Comparison of ENCODE assay signal across 1 fruit fly cellular context in genomic region chrX:9640690-9641149, dm6.
TF ChIP-seq lines count a peak whose summit lies in the region.

No protein-coding gene starts in this region.

TF ChIP-seq in whole organism, embryonic, 481 proteins besides CTCF, POLR2A, EP300 and RAD21 (continued from another document and continues in another):
- TF ChIP-seq CHES-1-like (GFP tag; optimal IDR thresholded peaks at IDR 0.05; lab: Kevin White, UChicago) (peak; percentile 95), CG17328 (GFP tag; IDR thresholded peaks at IDR 0.05; lab: Robert Waterston, UW) (peak; percentile 94), dysf (GFP tag; IDR thresholded peaks at IDR 0.05; lab: Robert Waterston, UW) (peak; percentile 97), zen (tag; optimal IDR thresholded peaks at IDR 0.05; lab: Kevin White, UChicago) (peak; percentile 89), Rx (GFP tag; IDR thresholded peaks at IDR 0.05; lab: Robert Waterston, UW) (peak; percentile 86), Abd-B (GFP tag; optimal IDR thresholded peaks at IDR 0.05; lab: Kevin White, UChicago) (peak; percentile 83), CG16779 (GFP tag; IDR thresholded peaks at IDR 0.05; lab: Robert Waterston, UW) (peak; percentile 93), sens (GFP tag; lab: Kevin White, UChicago) (peak; percentile 99), ken (GFP tag; IDR thresholded peaks at IDR 0.05; lab: Robert Waterston, UW) (peak; percentile 93), CG3163 (GFP tag; optimal IDR thresholded peaks at IDR 0.05; lab: Kevin White, UChicago) (no peak), CG6765 (GFP tag; optimal IDR thresholded peaks at IDR 0.05; lab: Kevin White, UChicago) (peak; percentile 99), TFAM (GFP tag; optimal IDR thresholded peaks at IDR 0.05; lab: Kevin White, UChicago) (peak; percentile 80), mirr (GFP tag; optimal IDR thresholded peaks at IDR 0.05; lab: Kevin White, UChicago) (peak; percentile 100), Hey (tag; optimal IDR thresholded peaks at IDR 0.05; lab: Kevin White, UChicago) (peak; percentile 89), ewg (GFP tag; optimal IDR thresholded peaks at IDR 0.05; lab: Kevin White, UChicago) (peak; percentile 86), rib (GFP tag; IDR thresholded peaks at IDR 0.05; lab: Robert Waterston, UW) (peak; percentile 97), br (optimal IDR thresholded peaks at IDR 0.05; lab: Kevin White, UChicago) (no peak), scrt (GFP tag; optimal IDR thresholded peaks at IDR 0.05; lab: Kevin White, UChicago) (peak; percentile 99), tna (GFP tag; IDR thresholded peaks at IDR 0.05; lab: Robert Waterston, UW; ENCODE audit: partially characterized antibody) (no peak), nom (GFP tag; optimal IDR thresholded peaks at IDR 0.05; lab: Kevin White, UChicago) (peak; percentile 77), Bteb2 (GFP tag; optimal IDR thresholded peaks at IDR 0.05; lab: Kevin White, UChicago) (peak; percentile 98), mam (GFP tag; optimal IDR thresholded peaks at IDR 0.05; lab: Kevin White, UChicago) (peak; percentile 95), CG15514 (GFP tag; optimal IDR thresholded peaks at IDR 0.05; lab: Kevin White, UChicago) (peak; percentile 95), CG11085 (GFP tag; IDR thresholded peaks at IDR 0.05; lab: Robert Waterston, UW) (peak; percentile 86; the same call in 1 of the 2 replicates), zen2 (GFP tag; IDR thresholded peaks at IDR 0.05; lab: Robert Waterston, UW; ENCODE audit: partially characterized antibody) (no peak), CG14965 (GFP tag; optimal IDR thresholded peaks at IDR 0.05; lab: Kevin White, UChicago; ENCODE audit: borderline replicate concordance) (peak; percentile 77), CG12942 (GFP tag; optimal IDR thresholded peaks at IDR 0.05; lab: Kevin White, UChicago) (peak; percentile 87), pum (GFP tag; optimal IDR thresholded peaks at IDR 0.05; lab: Kevin White, UChicago) (peak; percentile 89), CG15269 (tag; optimal IDR thresholded peaks at IDR 0.05; lab: Kevin White, UChicago) (peak; percentile 99), disco-r (GFP tag; optimal IDR thresholded peaks at IDR 0.05; lab: Kevin White, UChicago) (peak; percentile 92), CG17359 (tag; optimal IDR thresholded peaks at IDR 0.05; lab: Kevin White, UChicago) (peak; percentile 98), CG33213 (GFP tag; optimal IDR thresholded peaks at IDR 0.05; lab: Kevin White, UChicago) (peak; percentile 95), CG3407 (GFP tag; optimal IDR thresholded peaks at IDR 0.05; lab: Kevin White, UChicago) (peak; percentile 90), dmrt99B (tag; optimal IDR thresholded peaks at IDR 0.05; lab: Kevin White, UChicago) (peak; percentile 97), caup (GFP tag; optimal IDR thresholded peaks at IDR 0.05; lab: Kevin White, UChicago; ENCODE audit: severe bottlenecking) (peak; percentile 99), Atf6 (GFP tag; IDR thresholded peaks at IDR 0.05; lab: Robert Waterston, UW) (peak; percentile 98), Xrp1 (GFP tag; IDR thresholded peaks at IDR 0.05; lab: Robert Waterston, UW) (peak; percentile 94), Dbx (GFP tag; IDR thresholded peaks at IDR 0.05; lab: Robert Waterston, UW) (peak; percentile 97), mld (GFP tag; IDR thresholded peaks at IDR 0.05; lab: Robert Waterston, UW; ENCODE audit: partially characterized antibody) (0 out of 3 replicates have a peak, but pooled peaks have one; percentile 34), BtbVII (GFP tag; optimal IDR thresholded peaks at IDR 0.05; lab: Kevin White, UChicago) (peak; percentile 99), CG16813 (GFP tag; IDR thresholded peaks at IDR 0.05; lab: Robert Waterston, UW; ENCODE audit: partially characterized antibody) (no peak), pzg (GFP tag; optimal IDR thresholded peaks at IDR 0.05; lab: Kevin White, UChicago) (peak; percentile 32), PHDP (tag; optimal IDR thresholded peaks at IDR 0.05; lab: Kevin White, UChicago) (peak; percentile 99), dpn (GFP tag; optimal IDR thresholded peaks at IDR 0.05; lab: Kevin White, UChicago) (peak; percentile 94 to 96), Opbp (GFP tag; IDR thresholded peaks at IDR 0.05; lab: Robert Waterston, UW; ENCODE audit: partially characterized antibody) (no peak), chm (GFP tag; IDR thresholded peaks at IDR 0.05; lab: Robert Waterston, UW) (peak; percentile 97), otp (GFP tag; IDR thresholded peaks at IDR 0.05; lab: Robert Waterston, UW) (peak; percentile 92), sim (GFP tag; IDR thresholded peaks at IDR 0.05; lab: Robert Waterston, UW) (peak; percentile 85), repo (GFP tag; optimal IDR thresholded peaks at IDR 0.05; lab: Kevin White, UChicago) (peak; percentile 96), Doc2 (GFP tag; IDR thresholded peaks at IDR 0.05; lab: Robert Waterston, UW) (peak; percentile 32; the same call in 1 of the 2 replicates), Dip3 (GFP tag; optimal IDR thresholded peaks at IDR 0.05; lab: Kevin White, UChicago) (peak; percentile 97), HLH4C (GFP tag; IDR thresholded peaks at IDR 0.05; lab: Robert Waterston, UW; ENCODE audit: partially characterized antibody) (no peak), CG18011 (GFP tag; optimal IDR thresholded peaks at IDR 0.05; lab: Kevin White, UChicago) (peak; percentile 89), CG4328 (GFP tag; optimal IDR thresholded peaks at IDR 0.05; lab: Kevin White, UChicago) (peak; percentile 98), H2.0 (GFP tag; IDR thresholded peaks at IDR 0.05; lab: Robert Waterston, UW) (peak; percentile 91), NfI (GFP tag; optimal IDR thresholded peaks at IDR 0.05; lab: Kevin White, UChicago) (peak; percentile 98), CG9215 (GFP tag; IDR thresholded peaks at IDR 0.05; lab: Robert Waterston, UW) (peak; percentile 81), CG1024 (GFP tag; IDR thresholded peaks at IDR 0.05; lab: Robert Waterston, UW) (peak; percentile 80), Xbp1 (GFP tag; optimal IDR thresholded peaks at IDR 0.05; lab: Kevin White, UChicago) (peak; percentile 95), CG13424 (tag; optimal IDR thresholded peaks at IDR 0.05; lab: Kevin White, UChicago) (peak; percentile 99), maf-S (GFP tag; optimal IDR thresholded peaks at IDR 0.05; lab: Kevin White, UChicago) (peak; percentile 93), CG5245 (GFP tag; optimal IDR thresholded peaks at IDR 0.05; lab: Kevin White, UChicago) (peak; percentile 86), CG11695 (GFP tag; IDR thresholded peaks at IDR 0.05; lab: Robert Waterston, UW) (peak; percentile 97), kni (GFP tag; optimal IDR thresholded peaks at IDR 0.05; lab: Kevin White, UChicago) (peak; percentile 92), CG3726 (GFP tag; IDR thresholded peaks at IDR 0.05; lab: Robert Waterston, UW) (peak; percentile 93), pho (GFP tag; optimal IDR thresholded peaks at IDR 0.05; lab: Kevin White, UChicago) (peak; percentile 97), z (GFP tag; IDR thresholded peaks at IDR 0.05; lab: Robert Waterston, UW) (no peak), unc-4 (GFP tag; IDR thresholded peaks at IDR 0.05; lab: Robert Waterston, UW; ENCODE audit: partially characterized antibody) (no peak), psq (GFP tag; optimal IDR thresholded peaks at IDR 0.05; lab: Kevin White, UChicago) (peak; percentile 64), Atf-2 (GFP tag; optimal IDR thresholded peaks at IDR 0.05; lab: Kevin White, UChicago) (peak; percentile 88), unpg (GFP tag; optimal IDR thresholded peaks at IDR 0.05; lab: Kevin White, UChicago) (peak; percentile 98), CG8924 (tag; optimal IDR thresholded peaks at IDR 0.05; lab: Kevin White, UChicago) (peak; percentile 99), CG15011 (GFP tag; optimal IDR thresholded peaks at IDR 0.05; lab: Kevin White, UChicago) (peak; percentile 98), kah (GFP tag; optimal IDR thresholded peaks at IDR 0.05; lab: Kevin White, UChicago) (peak; percentile 93), p53 (GFP tag; optimal IDR thresholded peaks at IDR 0.05; lab: Kevin White, UChicago) (peak; percentile 85), gcm (GFP tag; optimal IDR thresholded peaks at IDR 0.05; lab: Kevin White, UChicago) (peak; percentile 97), usp (GFP tag; optimal IDR thresholded peaks at IDR 0.05; lab: Kevin White, UChicago) (no peak), cato (GFP tag; optimal IDR thresholded peaks at IDR 0.05; lab: Kevin White, UChicago; ENCODE audit: borderline replicate concordance) (peak; percentile 77), hkb (optimal IDR thresholded peaks at IDR 0.05; lab: Kevin White, UChicago) (no peak), hkb (GFP tag; IDR thresholded peaks at IDR 0.05; lab: Robert Waterston, UW) (peak; percentile 99), ranshi (GFP tag; IDR thresholded peaks at IDR 0.05; lab: Robert Waterston, UW) (peak; percentile 94), dm (GFP tag; optimal IDR thresholded peaks at IDR 0.05; lab: Kevin White, UChicago) (peak; percentile 85), CG10654 (GFP tag; optimal IDR thresholded peaks at IDR 0.05; lab: Kevin White, UChicago) (peak; percentile 94), CoRest (tag; optimal IDR thresholded peaks at IDR 0.05; lab: Kevin White, UChicago) (peak; percentile 97), shn (GFP tag; optimal IDR thresholded peaks at IDR 0.05; lab: Kevin White, UChicago) (peak; percentile 80), tx (GFP tag; optimal IDR thresholded peaks at IDR 0.05; lab: Kevin White, UChicago) (peak; percentile 89), CG4854 (GFP tag; optimal IDR thresholded peaks at IDR 0.05; lab: Kevin White, UChicago) (peak; percentile 96), CG2889 (GFP tag; IDR thresholded peaks at IDR 0.05; lab: Robert Waterston, UW) (peak; percentile 90), insv (GFP tag; optimal IDR thresholded peaks at IDR 0.05; lab: Kevin White, UChicago) (peak; percentile 33 to 82), nau (GFP tag; optimal IDR thresholded peaks at IDR 0.05; lab: Kevin White, UChicago) (peak; percentile 97), CG17186 (GFP tag; optimal IDR thresholded peaks at IDR 0.05; lab: Kevin White, UChicago) (peak; percentile 86), CG4707 (GFP tag; optimal IDR thresholded peaks at IDR 0.05; lab: Kevin White, UChicago) (peak; percentile 90), h (optimal IDR thresholded peaks at IDR 0.05; lab: Kevin White, UChicago) (no peak), CG11093 (GFP tag; IDR thresholded peaks at IDR 0.05; lab: Robert Waterston, UW) (peak; percentile 68; the same call in 2 of the 3 replicates), btn (GFP tag; optimal IDR thresholded peaks at IDR 0.05; lab: Kevin White, UChicago) (peak; percentile 89), knrl (GFP tag; IDR thresholded peaks at IDR 0.05; lab: Robert Waterston, UW; ENCODE audit: partially characterized antibody) (no peak), toy (GFP tag; IDR thresholded peaks at IDR 0.05; lab: Robert Waterston, UW) (peak; percentile 89), CG3847 (GFP tag; IDR thresholded peaks at IDR 0.05; lab: Robert Waterston, UW) (peak; percentile 94), Myb (GFP tag; optimal IDR thresholded peaks at IDR 0.05; lab: Kevin White, UChicago) (peak; percentile 82), ERR (GFP tag; optimal IDR thresholded peaks at IDR 0.05; lab: Kevin White, UChicago) (peak; percentile 96), CG9609 (GFP tag; optimal IDR thresholded peaks at IDR 0.05; lab: Kevin White, UChicago) (peak; percentile 90), onecut (GFP tag; IDR thresholded peaks at IDR 0.05; lab: Robert Waterston, UW) (peak; percentile 94), lmd (GFP tag; IDR thresholded peaks at IDR 0.05; lab: Robert Waterston, UW) (peak; percentile 94), Antp (GFP tag; optimal IDR thresholded peaks at IDR 0.05; lab: Kevin White, UChicago) (peak; percentile 90), CG7786 (GFP tag; optimal IDR thresholded peaks at IDR 0.05; lab: Kevin White, UChicago) (peak; percentile 93), amos (GFP tag; IDR thresholded peaks at IDR 0.05; lab: Robert Waterston, UW; ENCODE audit: partially characterized antibody) (no peak), CG10979 (tag; optimal IDR thresholded peaks at IDR 0.05; lab: Kevin White, UChicago) (peak; percentile 95), kay (GFP tag; optimal IDR thresholded peaks at IDR 0.05; lab: Kevin White, UChicago) (peak; percentile 79), CG2875 (GFP tag; optimal IDR thresholded peaks at IDR 0.05; lab: Kevin White, UChicago) (peak; percentile 85), Mrtf (GFP tag; IDR thresholded peaks at IDR 0.05; lab: Robert Waterston, UW) (peak; percentile 93), CG9437 (GFP tag; optimal IDR thresholded peaks at IDR 0.05; lab: Kevin White, UChicago) (peak; percentile 88), croc (GFP tag; conservative IDR thresholded peaks at IDR 0.05; lab: Robert Waterston, UW) (peak; percentile 63; the same call in 2 of the 3 replicates), CG2199 (GFP tag; IDR thresholded peaks at IDR 0.05; lab: Robert Waterston, UW) (peak; percentile 76; the same call in 1 of the 3 replicates), ssp (GFP tag; IDR thresholded peaks at IDR 0.05; lab: Robert Waterston, UW) (peak; percentile 67), Dp (GFP tag; optimal IDR thresholded peaks at IDR 0.05; lab: Kevin White, UChicago) (peak; percentile 25), CG12769 (tag; optimal IDR thresholded peaks at IDR 0.05; lab: Kevin White, UChicago) (peak; percentile 99), CG9727 (GFP tag; optimal IDR thresholded peaks at IDR 0.05; lab: Kevin White, UChicago) (peak; percentile 96), sqz (GFP tag; optimal IDR thresholded peaks at IDR 0.05; lab: Kevin White, UChicago) (peak; percentile 89), vnd (GFP tag; IDR thresholded peaks at IDR 0.05; lab: Robert Waterston, UW; ENCODE audit: partially characterized antibody) (no peak), zfh1 (GFP tag; IDR thresholded peaks at IDR 0.05; lab: Robert Waterston, UW) (peak; percentile 90), Awh (GFP tag; IDR thresholded peaks at IDR 0.05; lab: Robert Waterston, UW) (peak; percentile 95), Adf1 (GFP tag; IDR thresholded peaks at IDR 0.05; lab: Robert Waterston, UW) (peak; percentile 78), her (GFP tag; optimal IDR thresholded peaks at IDR 0.05; lab: Kevin White, UChicago) (peak; percentile 95), CG8478 (optimal IDR thresholded peaks at IDR 0.05; lab: Kevin White, UChicago) (no peak), Ets97D (GFP tag; optimal IDR thresholded peaks at IDR 0.05; lab: Kevin White, UChicago) (peak; percentile 75), HHEX (GFP tag; optimal IDR thresholded peaks at IDR 0.05; lab: Kevin White, UChicago) (peak; percentile 99), inv (GFP tag; IDR thresholded peaks at IDR 0.05; lab: Robert Waterston, UW; ENCODE audit: partially characterized antibody) (no peak), CG10274 (GFP tag; optimal IDR thresholded peaks at IDR 0.05; lab: Kevin White, UChicago) (peak; percentile 93), pb (GFP tag; optimal IDR thresholded peaks at IDR 0.05; lab: Kevin White, UChicago) (peak; percentile 91), Mes4 (GFP tag; optimal IDR thresholded peaks at IDR 0.05; lab: Kevin White, UChicago) (peak; percentile 93)
